Worm (Caenorhabditis elegans): ENCODE results near the gene sph-1.

- TF ChIP-seq skn-1 (tag; optimal IDR thresholded peaks at IDR 0.05) (no peak), nhr-12 (tag; optimal IDR thresholded peaks at IDR 0.05) (no peak), rnt-1 (tag; optimal IDR thresholded peaks at IDR 0.05) (no peak), sptf-1 (tag; optimal IDR thresholded peaks at IDR 0.05) (no peak), ztf-11 (tag; optimal IDR thresholded peaks at IDR 0.05) (no peak)
Observed at ce11 chrIV:8181404-8181803, 48.0 kb upstream of the sph-1 start.
